Fruit fly (Drosophila melanogaster) whole organism, embryonic: Measurements from ENCODE around the gene pyx.

ENCODE experiments used
- ATbp ChIP-seq: fragments of 200-800 bp; sonication (Bioruptor generic); optimal IDR thresholded peaks from 2 replicates; lab custom pipeline; 2017; ENCODE audit warnings: missing biosample characterization, mild to moderate bottlenecking, missing genetic modification characterization, missing genetic modification reagents
- BtbVII ChIP-seq: fragments of 200-800 bp; sonication (Bioruptor generic); optimal IDR thresholded peaks from 3 replicates; lab custom pipeline; 2017; ENCODE audit warnings: missing biosample characterization, mild to moderate bottlenecking, missing genetic modification characterization
- CG10274 ChIP-seq: fragments of 200-800 bp; sonication (Bioruptor generic); optimal IDR thresholded peaks from 3 replicates; lab custom pipeline; 2017; ENCODE audit warnings: missing biosample characterization, mild to moderate bottlenecking, missing genetic modification characterization
- CG14050 ChIP-seq: fragments of 200-800 bp; sonication (Bioruptor generic); IDR thresholded peaks from 3 replicates; pipeline ENCODE4 v1.3.6; 2022; ENCODE audit warnings: missing biosample characterization, missing genetic modification characterization
- CG14710 ChIP-seq: fragments of 200-800 bp; sonication (Bioruptor generic); optimal IDR thresholded peaks from 3 replicates; lab custom pipeline; 2019; ENCODE audit warnings: missing biosample characterization, mild to moderate bottlenecking, missing genetic modification characterization, moderate library complexity
- CG1602 ChIP-seq: fragments of 200-800 bp; sonication (Bioruptor generic); optimal IDR thresholded peaks from 3 replicates; lab custom pipeline; 2016; ENCODE audit warnings: missing biosample characterization, missing genetic modification characterization
- CG16815 ChIP-seq: fragments of 200-800 bp; sonication (Bioruptor generic); optimal IDR thresholded peaks from 3 replicates; lab custom pipeline; 2017; ENCODE audit warnings: missing biosample characterization, mild to moderate bottlenecking, missing genetic modification characterization
- CG31365 ChIP-seq: fragments of 200-800 bp; sonication (Bioruptor generic); optimal IDR thresholded peaks from 2 replicates; lab custom pipeline; 2018; ENCODE audit warnings: missing biosample characterization, mild to moderate bottlenecking, missing genetic modification characterization
- CG3163 ChIP-seq: fragments of 200-800 bp; sonication (Bioruptor generic); optimal IDR thresholded peaks from 3 replicates; lab custom pipeline; 2016; ENCODE audit warnings: missing biosample characterization, missing genetic modification characterization
- CG33557 ChIP-seq: fragments of 200-800 bp; sonication (Bioruptor generic); optimal IDR thresholded peaks from 2 replicates; lab custom pipeline; 2019; ENCODE audit warnings: missing biosample characterization, mild to moderate bottlenecking, missing genetic modification characterization, moderate library complexity
- CG4328 ChIP-seq: fragments of 200-800 bp; sonication (Bioruptor generic); optimal IDR thresholded peaks from 3 replicates; lab custom pipeline; 2017; ENCODE audit warnings: missing biosample characterization, missing genetic modification reagents, missing genetic modification characterization
- CG4360 ChIP-seq: fragments of 200-800 bp; sonication (Bioruptor generic); IDR thresholded peaks from 2 replicates; pipeline ENCODE4 v1.3.6; 2022; ENCODE audit warnings: missing biosample characterization, missing genetic modification characterization
- CG5953 ChIP-seq: fragments of 200-800 bp; sonication (Bioruptor generic); IDR thresholded peaks from 2 replicates; pipeline ENCODE4 v1.3.6; 2022; ENCODE audit warnings: missing biosample characterization, missing genetic modification characterization
- CG6254 ChIP-seq: fragments of 200-800 bp; sonication (Bioruptor generic); optimal IDR thresholded peaks from 3 replicates; lab custom pipeline; 2017; ENCODE audit warnings: mild to moderate bottlenecking, missing biosample characterization, missing genetic modification reagents, missing genetic modification characterization
- CG6813 ChIP-seq: fragments of 200-800 bp; sonication (Bioruptor generic); optimal IDR thresholded peaks from 2 replicates; lab custom pipeline; 2017; ENCODE audit warnings: missing biosample characterization, missing genetic modification characterization, mild to moderate bottlenecking, moderate library complexity, missing genetic modification reagents
- CG6854 ChIP-seq: fragments of 200-800 bp; sonication (Bioruptor generic); optimal IDR thresholded peaks from 3 replicates; lab custom pipeline; 2017; ENCODE audit warnings: missing biosample characterization, mild to moderate bottlenecking, missing genetic modification characterization
- CG8290 ChIP-seq, 3 experiments: fragments of 200-800 bp; sonication (Bioruptor generic); optimal IDR thresholded peaks; 2 replicates each; lab custom pipeline; 2016 to 2019; ENCODE audit warnings: missing biosample characterization in 3 of 3, missing genetic modification characterization in 3 of 3, mild to moderate bottlenecking in 2 of 3, moderate library complexity in 1 of 3
- CG9817 ChIP-seq: fragments of 200-800 bp; sonication (Bioruptor generic); optimal IDR thresholded peaks from 2 replicates; lab custom pipeline; 2018; ENCODE audit warnings: missing biosample characterization, mild to moderate bottlenecking, missing genetic modification characterization, moderate library complexity
- Camta ChIP-seq: fragments of 200-800 bp; sonication (Bioruptor generic); optimal IDR thresholded peaks from 2 replicates; lab custom pipeline; 2016; ENCODE audit warnings: missing biosample characterization, missing genetic modification characterization
- Gsc ChIP-seq: fragments of 200-800 bp; sonication (Bioruptor generic); IDR thresholded peaks from 2 replicates; pipeline ENCODE4 v1.3.6; 2022; ENCODE audit warnings: missing biosample characterization, missing genetic modification characterization
- Jarid2 ChIP-seq: fragments of 200-800 bp; sonication (Bioruptor generic); optimal IDR thresholded peaks from 3 replicates; lab custom pipeline; 2017; ENCODE audit warnings: mild to moderate bottlenecking, missing biosample characterization, missing genetic modification reagents, missing genetic modification characterization
- Mad ChIP-seq: fragments of 200-800 bp; sonication (Bioruptor generic); optimal IDR thresholded peaks from 2 replicates; lab custom pipeline; 2016; ENCODE audit warnings: missing biosample characterization, missing genetic modification characterization
- Mrtf ChIP-seq: fragments of 200-800 bp; sonication (Bioruptor generic); IDR thresholded peaks from 3 replicates; pipeline ENCODE4 v1.3.6; 2022; ENCODE audit warnings: missing biosample characterization, missing genetic modification characterization
- NC2α ChIP-seq: fragments of 200-800 bp; sonication (Bioruptor generic); optimal IDR thresholded peaks from 2 replicates; lab custom pipeline; 2016; ENCODE audit warnings: missing biosample characterization, missing genetic modification characterization
- Pdp1 ChIP-seq, 2 experiments: fragments of 200-800 bp; sonication (Bioruptor generic); optimal IDR thresholded peaks; 3 replicates each; lab custom pipeline; 2016; ENCODE audit warnings: missing biosample characterization in 2 of 2, missing genetic modification characterization in 2 of 2, mild to moderate bottlenecking in 1 of 2, moderate library complexity in 1 of 2
- Rfx ChIP-seq: fragments of 200-800 bp; sonication (Bioruptor generic); IDR thresholded peaks from 2 replicates; pipeline ENCODE4 v1.3.6; 2022; ENCODE audit warnings: missing biosample characterization, missing genetic modification characterization
- Sox102F ChIP-seq: fragments of 200-800 bp; sonication (Bioruptor generic); optimal IDR thresholded peaks from 2 replicates; lab custom pipeline; 2018; ENCODE audit warnings: missing biosample characterization, mild to moderate bottlenecking, missing genetic modification characterization, moderate library complexity
- abd-A ChIP-seq: fragments of 200-800 bp; sonication (Bioruptor generic); optimal IDR thresholded peaks from 3 replicates; lab custom pipeline; 2019; ENCODE audit warnings: missing biosample characterization, mild to moderate bottlenecking, missing genetic modification characterization, moderate library complexity
- disco-r ChIP-seq: fragments of 200-800 bp; sonication (Bioruptor generic); optimal IDR thresholded peaks from 2 replicates; lab custom pipeline; 2016; ENCODE audit warnings: missing biosample characterization, missing genetic modification characterization
- dysf ChIP-seq: fragments of 200-800 bp; sonication (Bioruptor generic); IDR thresholded peaks from 3 replicates; pipeline ENCODE4 v1.3.6; 2022; ENCODE audit warnings: missing biosample characterization, missing genetic modification characterization
- ems ChIP-seq: fragments of 200-800 bp; sonication (Bioruptor generic); optimal IDR thresholded peaks from 3 replicates; lab custom pipeline; 2016; ENCODE audit warnings: missing biosample characterization, missing genetic modification characterization
- fd64A ChIP-seq: fragments of 200-800 bp; sonication (Bioruptor generic); optimal IDR thresholded peaks from 3 replicates; lab custom pipeline; 2018; ENCODE audit warnings: missing biosample characterization, mild to moderate bottlenecking, missing genetic modification characterization
- ftz-f1 ChIP-seq: fragments of 200-800 bp; sonication (Bioruptor generic); optimal IDR thresholded peaks from 2 replicates; lab custom pipeline; 2016; ENCODE audit warnings: missing biosample characterization, missing genetic modification characterization
- gce ChIP-seq: fragments of 200-800 bp; sonication (Bioruptor generic); IDR thresholded peaks from 3 replicates; pipeline ENCODE4 v1.3.6; 2022; ENCODE audit warnings: missing biosample characterization, missing genetic modification characterization
- hbn ChIP-seq: fragments of 200-800 bp; sonication (Bioruptor generic); IDR thresholded peaks from 2 replicates; pipeline ENCODE4 v1.3.6; 2022; ENCODE audit warnings: missing biosample characterization, missing genetic modification characterization; ENCODE audit not compliant: partially characterized antibody
- hkb ChIP-seq, 2 experiments: fragments of 200-800 bp in 1 of 2; fragments of >200 bp in 1 of 2; sonication (Bioruptor generic) in 1 of 2; IDR thresholded peaks in 1 of 2; optimal IDR thresholded peaks in 1 of 2; 2 replicates each; pipeline versions ENCODE4 v1.3.6 to Lab custom; 2017 to 2022; ENCODE audit warnings: missing biosample characterization in 1 of 2, missing genetic modification characterization in 1 of 2
- inv ChIP-seq: fragments of 200-800 bp; sonication (Bioruptor generic); IDR thresholded peaks from 2 replicates; pipeline ENCODE4 v1.3.6; 2022; ENCODE audit warnings: missing biosample characterization, missing genetic modification characterization; ENCODE audit not compliant: partially characterized antibody
- nerfin-2 ChIP-seq: fragments of 200-800 bp; sonication (Bioruptor generic); IDR thresholded peaks from 2 replicates; pipeline ENCODE4 v1.3.6; 2022; ENCODE audit warnings: missing biosample characterization, missing genetic modification characterization; ENCODE audit not compliant: partially characterized antibody
- peb ChIP-seq: fragments of 200-800 bp; sonication (Bioruptor generic); IDR thresholded peaks from 2 replicates; pipeline ENCODE4 v1.3.6; 2022; ENCODE audit warnings: missing biosample characterization, missing genetic modification characterization
- pita ChIP-seq: fragments of 200-800 bp; sonication (Bioruptor generic); optimal IDR thresholded peaks from 2 replicates; lab custom pipeline; 2017; ENCODE audit warnings: missing biosample characterization, mild to moderate bottlenecking, missing genetic modification characterization
- tgo ChIP-seq: fragments of 200-800 bp; sonication (Bioruptor generic); IDR thresholded peaks from 3 replicates; pipeline ENCODE4 v1.3.6; 2022; ENCODE audit warnings: missing biosample characterization, missing genetic modification characterization
- tna ChIP-seq: fragments of 200-800 bp; sonication (Bioruptor generic); IDR thresholded peaks from 2 replicates; pipeline ENCODE4 v1.3.6; 2022; ENCODE audit warnings: missing biosample characterization, missing genetic modification characterization; ENCODE audit not compliant: partially characterized antibody
- toy ChIP-seq: fragments of 200-800 bp; sonication (Bioruptor generic); IDR thresholded peaks from 2 replicates; pipeline ENCODE4 v1.3.6; 2022; ENCODE audit warnings: missing biosample characterization, missing genetic modification characterization
- twi ChIP-seq: fragments of 200-800 bp; optimal IDR thresholded peaks from 2 replicates; lab custom pipeline; 2019; ENCODE audit warnings: missing biosample characterization, mild to moderate bottlenecking, missing genetic modification characterization, moderate library complexity
- unpg ChIP-seq: fragments of 200-800 bp; sonication (Bioruptor generic); optimal IDR thresholded peaks from 3 replicates; lab custom pipeline; 2018; ENCODE audit warnings: missing biosample characterization, mild to moderate bottlenecking, missing genetic modification characterization, moderate library complexity
- usp ChIP-seq: fragments of >200 bp; optimal IDR thresholded peaks from 2 replicates; lab custom pipeline; 2017; ENCODE audit warnings: missing biosample characterization, missing genetic modification characterization

pyx gene

DNA sequence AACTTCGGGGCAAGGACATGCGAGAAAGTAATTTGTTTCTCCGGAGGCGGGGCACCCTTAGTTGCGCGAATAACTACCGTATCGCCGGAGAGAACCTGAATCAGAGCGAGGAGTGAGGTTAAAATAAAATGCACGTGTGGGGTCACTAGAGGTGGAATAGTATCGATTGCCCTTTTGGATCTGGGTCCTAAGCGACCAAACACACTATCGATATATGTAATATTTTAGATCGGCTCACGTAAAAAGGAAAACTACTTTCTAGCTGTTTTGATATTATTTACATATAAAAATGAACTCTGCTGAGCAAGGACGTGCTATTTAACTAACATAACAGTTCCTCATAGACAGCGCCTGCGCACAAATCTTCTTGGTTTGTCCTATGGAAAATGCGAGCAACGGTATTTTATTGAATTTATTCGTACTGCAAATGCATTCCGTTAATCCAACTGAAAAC, 39.9 kb upstream of the pyx start (continued):
- TF ChIP-seq ems (GFP tag; lab: Kevin White, UChicago) (no peak), CG14710 (peak; percentile 28), peb (GFP tag; lab: Robert Waterston, UW) (no peak), pita (GFP tag; lab: Kevin White, UChicago) (no peak), hbn (peak; percentile 77), CG1602 (GFP tag; lab: Kevin White, UChicago) (no peak), tna (GFP tag; lab: Robert Waterston, UW) (peak; percentile 62; the same call in 1 of the 2 replicates), CG8290 (GFP tag; optimal IDR thresholded peaks at IDR 0.05; lab: Kevin White, UChicago) (no peak), CG8290 (tag; optimal IDR thresholded peaks at IDR 0.05; lab: Kevin White, UChicago) (peak in 1 of 2 experiments; percentile 51), CG6854 (GFP tag; lab: Kevin White, UChicago) (peak; percentile 6), gce (GFP tag; lab: Robert Waterston, UW) (no peak), CG4360 (no peak), Camta (no peak)

DNA sequence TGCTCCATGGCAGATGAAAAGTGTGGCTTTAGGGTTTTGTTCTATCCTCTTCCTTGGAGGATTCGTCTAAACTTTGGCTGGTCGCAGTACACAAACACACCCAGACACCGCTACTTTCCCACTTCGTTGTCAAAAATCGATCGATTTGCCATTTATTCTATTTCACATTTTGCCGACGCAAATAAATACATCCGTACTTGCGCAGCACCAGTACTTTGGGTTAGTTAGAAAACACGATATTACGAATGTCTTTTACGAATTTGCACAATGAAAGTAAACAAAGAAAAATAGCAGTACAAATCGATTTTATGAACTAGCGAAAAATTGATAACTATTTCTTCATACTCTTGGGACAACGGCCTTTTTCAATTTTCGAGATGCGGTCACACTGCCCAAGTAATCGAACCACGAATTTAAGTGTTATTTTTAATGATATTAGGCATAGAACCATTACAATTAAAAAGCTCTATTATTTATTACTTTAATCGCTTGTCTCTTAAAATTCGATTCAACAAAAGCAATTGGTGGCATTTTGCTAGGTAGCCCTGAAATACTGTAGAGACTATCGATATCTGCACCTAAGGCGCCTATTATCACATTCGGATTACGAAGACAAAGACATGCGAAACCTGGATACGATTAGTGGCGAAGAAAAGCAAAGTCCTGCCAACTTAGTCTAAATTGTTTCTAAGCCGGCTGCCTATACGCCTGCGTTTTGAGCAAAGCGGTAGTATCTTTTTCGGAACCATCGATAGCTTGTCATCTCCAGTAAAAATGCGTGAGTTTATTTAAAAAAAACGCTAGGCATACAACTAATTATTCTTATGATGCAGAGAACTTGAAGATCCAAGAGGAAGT, 35.0 kb upstream of the pyx start, which contains the start of the genes DIP2 and wac:
DIP2 (minus strand) TSS at position 337 of the 858 bp plus-strand sequence.
wac (plus strand) TSS at position 559 of the 858 bp plus-strand sequence.
- peak; percentile 49 for TF ChIP-seq CG5953
- TF ChIP-seq CG33557 (GFP tag; lab: Kevin White, UChicago) = peak; percentile 60
- peak; percentile 64 for TF ChIP-seq CG9817 (tag; lab: Kevin White, UChicago)
- no peak for TF ChIP-seq CG6813 (GFP tag; lab: Kevin White, UChicago)
- no peak for TF ChIP-seq Sox102F (GFP tag; lab: Kevin White, UChicago)
- peak; percentile 42; the same call in 1 of the 3 replicates for TF ChIP-seq Mrtf
- peak; percentile 84 to 94 for TF ChIP-seq Pdp1 (GFP tag; optimal IDR thresholded peaks at IDR 0.05; lab: Kevin White, UChicago)
- peak; percentile 75 for TF ChIP-seq CG3163 (GFP tag; lab: Kevin White, UChicago)
- peak; percentile 58 for TF ChIP-seq nerfin-2 (GFP tag; lab: Robert Waterston, UW)
- peak; percentile 86 for TF ChIP-seq Mad (GFP tag; lab: Kevin White, UChicago)
- TF ChIP-seq dysf = peak; percentile 71
- peak; percentile 4 for TF ChIP-seq ATbp (GFP tag; lab: Kevin White, UChicago)
- TF ChIP-seq CG6254 (GFP tag; lab: Kevin White, UChicago) = peak; percentile 10
- TF ChIP-seq unpg (GFP tag; lab: Kevin White, UChicago) = peak; percentile 55
- TF ChIP-seq inv (GFP tag; lab: Robert Waterston, UW) = peak; percentile 84
- TF ChIP-seq Jarid2 (GFP tag; lab: Kevin White, UChicago) = no peak
- no peak for TF ChIP-seq abd-A (tag; lab: Kevin White, UChicago)
- peak; percentile 19; the same call in 1 of the 3 replicates for TF ChIP-seq CG14050
- TF ChIP-seq ftz-f1 (GFP tag; lab: Kevin White, UChicago) = peak; percentile 26
- TF ChIP-seq toy (GFP tag; lab: Robert Waterston, UW) = no peak
- TF ChIP-seq CG31365 = peak; percentile 53
- TF ChIP-seq Gsc = no peak
- TF ChIP-seq BtbVII = peak; percentile 39
- peak; percentile 71 for TF ChIP-seq tgo (GFP tag; lab: Robert Waterston, UW)
- peak; percentile 61 for TF ChIP-seq NC2α
- peak; percentile 29 for TF ChIP-seq CG16815 (GFP tag; lab: Kevin White, UChicago)
- no peak for TF ChIP-seq fd64A (GFP tag; lab: Kevin White, UChicago)
- TF ChIP-seq twi (tag; lab: Kevin White, UChicago) = no peak
- TF ChIP-seq CG10274 (GFP tag; lab: Kevin White, UChicago) = no peak
- peak; percentile 32 for TF ChIP-seq CG4328 (GFP tag; lab: Kevin White, UChicago)
- peak; percentile 52 for TF ChIP-seq disco-r (GFP tag; lab: Kevin White, UChicago)
- TF ChIP-seq usp (GFP tag; lab: Kevin White, UChicago) = no peak
- no peak for TF ChIP-seq hkb (optimal IDR thresholded peaks at IDR 0.05; lab: Kevin White, UChicago)
- peak; percentile 58; the same call in 1 of the 2 replicates for TF ChIP-seq hkb (GFP tag; IDR thresholded peaks at IDR 0.05; lab: Robert Waterston, UW)
- TF ChIP-seq Rfx (GFP tag; lab: Robert Waterston, UW) = peak; percentile 92
